Worm (Caenorhabditis elegans): ENCODE results near the gene B0244.15.

Gene B0244.15

ce11 chrIII:5720266-5721019 is 22.7 kb upstream of the B0244.15 start:
- TF ChIP-seq F10B5.3 (tag; optimal IDR thresholded peaks at IDR 0.05) (no peak), unc-62 (GFP tag; optimal IDR thresholded peaks at IDR 0.05 in 1 of 2) (peak in 1 of 2 experiments; percentile 65), unc-62 (tag; optimal IDR thresholded peaks at IDR 0.05) (no peak), daf-16 (GFP tag; optimal IDR thresholded peaks at IDR 0.05) (no peak), daf-16 (tag; optimal IDR thresholded peaks at IDR 0.05) (no peak)

DNA sequence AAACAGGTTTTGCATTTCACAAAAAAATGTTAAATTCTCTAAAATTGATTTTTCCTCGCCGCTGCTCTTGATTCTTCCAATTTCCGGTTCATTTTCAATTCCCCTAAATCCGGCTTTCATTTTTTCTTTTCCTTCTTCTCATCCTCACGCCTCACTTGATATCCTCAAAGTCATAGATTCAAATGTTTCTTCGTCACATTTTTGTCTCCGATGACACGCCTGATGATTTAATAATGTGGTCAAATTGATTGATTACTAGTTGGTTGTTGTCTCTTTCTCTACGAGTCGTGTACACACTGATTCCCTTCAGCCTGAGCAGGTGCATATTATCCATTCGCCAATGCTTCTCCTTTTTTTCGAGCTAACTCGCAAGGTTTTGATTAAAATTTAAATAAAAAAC is 21.7 kb upstream of the B0244.15 start:
- TF ChIP-seq lin-13 (GFP tag; optimal IDR thresholded peaks at IDR 0.05) (no peak), unc-62 (GFP tag; optimal IDR thresholded peaks at IDR 0.05 in 1 of 2) (peak in 1 of 2 experiments; percentile 50), unc-62 (tag; optimal IDR thresholded peaks at IDR 0.05) (no peak)

DNA sequence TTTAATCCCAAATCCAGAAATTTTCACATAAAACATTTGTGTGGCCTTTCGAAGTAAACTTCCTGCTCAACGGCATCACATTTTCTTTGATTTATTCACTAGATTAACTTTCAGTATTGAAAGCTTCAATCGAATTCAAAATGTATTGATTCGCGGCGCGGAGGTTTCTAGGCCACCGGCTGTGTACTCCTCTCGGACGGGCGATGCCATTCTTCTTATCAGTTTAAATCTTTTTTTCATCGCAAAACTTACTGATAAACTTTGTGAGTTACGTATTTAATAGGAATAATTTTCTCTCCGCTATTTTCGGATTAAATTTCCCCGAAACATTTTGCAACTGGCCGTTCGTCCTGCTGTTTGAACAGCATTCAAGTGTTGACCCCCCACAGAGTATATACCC is 21.3 kb upstream of the B0244.15 start:
- TF ChIP-seq dve-1 (tag; optimal IDR thresholded peaks at IDR 0.05; ENCODE audit: insufficient read depth) (peak; percentile 94), nhr-6 (tag; optimal IDR thresholded peaks at IDR 0.05) (peak; percentile 11), zip-11 (GFP tag; IDR thresholded peaks at IDR 0.05) (no peak), lir-3 (tag; optimal IDR thresholded peaks at IDR 0.05) (no peak), duxl-1 (tag; optimal IDR thresholded peaks at IDR 0.05; ENCODE audit: poor library complexity) (peak; percentile 82), nhr-28 (tag; optimal IDR thresholded peaks at IDR 0.05) (peak; percentile 67), hmg-1.1 (GFP tag; IDR thresholded peaks at IDR 0.05) (peak; percentile 35; the same call in 1 of the 2 replicates), nhr-10 (tag; optimal IDR thresholded peaks at IDR 0.05) (no peak), ceh-44 (GFP tag; IDR thresholded peaks at IDR 0.05) (0 out of 2 replicates have a peak, but pooled peaks have one; percentile 27), lin-38 (GFP tag; IDR thresholded peaks at IDR 0.05) (peak; percentile 66), ZK337.2 (GFP tag; IDR thresholded peaks at IDR 0.05) (peak; percentile 89), jun-1 (tag; optimal IDR thresholded peaks at IDR 0.05) (no peak), mep-1 (tag; optimal IDR thresholded peaks at IDR 0.05) (peak; percentile 58), lin-13 (GFP tag; optimal IDR thresholded peaks at IDR 0.05) (no peak), hif-1 (tag; optimal IDR thresholded peaks at IDR 0.05) (peak in 1 of 2 experiments; percentile 88), zip-2 (tag; optimal IDR thresholded peaks at IDR 0.05) (no peak), ces-1 (GFP tag; optimal IDR thresholded peaks at IDR 0.05) (no peak), vab-7 (GFP tag; IDR thresholded peaks at IDR 0.05) (0 out of 2 replicates have a peak, but pooled peaks have one; percentile 23), snpc-1.2 (GFP tag; IDR thresholded peaks at IDR 0.05) (no peak), nhr-237 (tag; optimal IDR thresholded peaks at IDR 0.05) (no peak), nhr-102 (tag; optimal IDR thresholded peaks at IDR 0.05) (peak; percentile 67), pqm-1 (tag; optimal IDR thresholded peaks at IDR 0.05) (peak; percentile 59), gei-8 (GFP tag; optimal IDR thresholded peaks at IDR 0.05) (no peak), dmd-9 (GFP tag; IDR thresholded peaks at IDR 0.05) (0 out of 2 replicates have a peak, but pooled peaks have one; percentile 19), dmd-6 (GFP tag; IDR thresholded peaks at IDR 0.05) (peak; percentile 86), mxl-3 (GFP tag; optimal IDR thresholded peaks at IDR 0.05) (peak; percentile 13), lsy-2 (tag; optimal IDR thresholded peaks at IDR 0.05) (peak in 1 of 2 experiments; percentile 81), ZK546.5 (tag; optimal IDR thresholded peaks at IDR 0.05) (no peak), unc-130 (GFP tag; optimal IDR thresholded peaks at IDR 0.05) (peak; percentile 72), nhr-41 (GFP tag; IDR thresholded peaks at IDR 0.05) (no peak), daf-16 (GFP tag; optimal IDR thresholded peaks at IDR 0.05) (peak in 1 of 2 experiments; percentile 36), daf-16 (tag; optimal IDR thresholded peaks at IDR 0.05) (peak; percentile 49), nhr-48 (tag; optimal IDR thresholded peaks at IDR 0.05) (peak; percentile 63), fos-1 (tag; optimal IDR thresholded peaks at IDR 0.05) (no peak), F44E2.7 (GFP tag; IDR thresholded peaks at IDR 0.05) (no peak), F10B5.3 (tag; optimal IDR thresholded peaks at IDR 0.05) (peak; percentile 7), F37D6.2 (tag; optimal IDR thresholded peaks at IDR 0.05) (no peak), hlh-30 (tag; optimal IDR thresholded peaks at IDR 0.05; ENCODE audit: insufficient read depth) (peak; percentile 28), mes-2 (tag; optimal IDR thresholded peaks at IDR 0.05; ENCODE audit: poor library complexity, severe bottlenecking) (peak; percentile 98), rbr-2 (tag; optimal IDR thresholded peaks at IDR 0.05) (peak; percentile 56), tra-1 (GFP tag; IDR thresholded peaks at IDR 0.05) (peak; percentile 83), nhr-25 (tag; optimal IDR thresholded peaks at IDR 0.05; ENCODE audit: borderline replicate concordance, insufficient read depth) (no peak)

Data from whole organism, L4 larva.